Worm (Caenorhabditis elegans): ENCODE results near the gene F53E2.2.
A peak's percentile ranks its signal among the peaks of the same experiment; 100 is the strongest.

Gene F53E2.2

ce11 chrV:1474486-1475125 lies at the start of gene F53E2.2, which contains the start of gene unc-60 (continued):
- peak; percentile 11 to 27 for TF ChIP-seq daf-16 (GFP tag; optimal IDR thresholded peaks at IDR 0.05)
- TF ChIP-seq daf-16 (tag; optimal IDR thresholded peaks at IDR 0.05) = peak; percentile 59

ce11 chrV:1425595-1425994 lies 49.3 kb upstream of the F53E2.2 start, which contains the start of gene R12A1.3:
R12A1.3 (minus strand) TSS chrV:1425794.
- TF ChIP-seq nhr-48 (tag; optimal IDR thresholded peaks at IDR 0.05) (no peak), set-16 (GFP tag; IDR thresholded peaks at IDR 0.05) (peak; percentile 54; the same call in 1 of the 2 replicates)

- TF ChIP-seq aha-1 (tag) (peak; percentile 90), unc-62 (GFP tag; optimal IDR thresholded peaks at IDR 0.05 in 1 of 2) (peak in 1 of 2 experiments; percentile 13), unc-62 (tag; optimal IDR thresholded peaks at IDR 0.05) (no peak), zfp-3 (GFP tag; conservative IDR thresholded peaks at IDR 0.05) (no peak)
Observed at ce11 chrV:1431702-1432187, 43.1 kb upstream of the F53E2.2 start, which contains the start of gene ges-1. ges-1 (minus strand) TSS chrV:1432137.

- TF ChIP-seq daf-8 (GFP tag; IDR thresholded peaks at IDR 0.05) (no peak), aha-1 (tag) (peak; percentile 97), ctbp-1 (GFP tag; IDR thresholded peaks at IDR 0.05) (no peak), ceh-44 (GFP tag; IDR thresholded peaks at IDR 0.05) (no peak), dve-1 (tag; optimal IDR thresholded peaks at IDR 0.05; ENCODE audit: insufficient read depth) (peak; percentile 28), nhr-28 (tag; optimal IDR thresholded peaks at IDR 0.05) (peak; percentile 87), hlh-11 (tag; optimal IDR thresholded peaks at IDR 0.05) (peak; percentile 4), pqm-1 (tag; optimal IDR thresholded peaks at IDR 0.05) (peak; percentile 64), unc-62 (GFP tag; optimal IDR thresholded peaks at IDR 0.05 in 1 of 2) (peak in 1 of 2 experiments; percentile 87), unc-62 (tag; optimal IDR thresholded peaks at IDR 0.05) (no peak), daf-16 (GFP tag; optimal IDR thresholded peaks at IDR 0.05) (no peak), daf-16 (tag; optimal IDR thresholded peaks at IDR 0.05) (peak; percentile 90)
Observed at ce11 chrV:1432500-1433418, 42.1 kb upstream of the F53E2.2 start.

- no peak for TF ChIP-seq dmd-9 (GFP tag; IDR thresholded peaks at IDR 0.05)
- TF ChIP-seq daf-12 (tag; optimal IDR thresholded peaks at IDR 0.05) = no peak
- TF ChIP-seq Y75B8A.6 (GFP tag; IDR thresholded peaks at IDR 0.05) = no peak
- TF ChIP-seq ceh-82 (tag; optimal IDR thresholded peaks at IDR 0.05) = no peak
- no peak for TF ChIP-seq F10B5.3 (tag; optimal IDR thresholded peaks at IDR 0.05)
- TF ChIP-seq dmd-8 (GFP tag; IDR thresholded peaks at IDR 0.05) = no peak
Observed at ce11 chrV:1433419-1433765, 41.5 kb upstream of the F53E2.2 start.

ce11 chrV:1434398-1434797 lies 40.5 kb upstream of the F53E2.2 start:
- TF ChIP-seq attf-4 (tag; optimal IDR thresholded peaks at IDR 0.05) (no peak), aha-1 (tag) (peak; percentile 99), F49E8.2 (tag; optimal IDR thresholded peaks at IDR 0.05; ENCODE audit: borderline replicate concordance) (no peak), mxl-2 (GFP tag; conservative IDR thresholded peaks at IDR 0.05) (no peak), mdt-29 (GFP tag; IDR thresholded peaks at IDR 0.05) (no peak), daf-12 (tag; optimal IDR thresholded peaks at IDR 0.05) (no peak), D1046.2 (GFP tag; IDR thresholded peaks at IDR 0.05) (no peak), lir-3 (tag; optimal IDR thresholded peaks at IDR 0.05) (no peak), set-16 (GFP tag; IDR thresholded peaks at IDR 0.05) (peak; percentile 80)

All from whole organism, L4 larva.